Fruit fly (Drosophila melanogaster): ENCODE measurements around the gene Boh2.

Gene Boh2

dm6 chr2L:11219446-11220038 is 40.7 kb downstream of the Boh2 start (continued):
- TF ChIP-seq CG6808 (GFP tag; optimal IDR thresholded peaks at IDR 0.05): peak; percentile 80
- TF ChIP-seq Sox14 (GFP tag; optimal IDR thresholded peaks at IDR 0.05): peak; percentile 83
- TF ChIP-seq acj6 (GFP tag; optimal IDR thresholded peaks at IDR 0.05): peak; percentile 86
- TF ChIP-seq Ets21C (GFP tag; optimal IDR thresholded peaks at IDR 0.05): peak; percentile 68
- peak; percentile 84 for TF ChIP-seq dsx (GFP tag; optimal IDR thresholded peaks at IDR 0.05; ENCODE audit: poor library complexity, severe bottlenecking)
- peak; percentile 86 for TF ChIP-seq Sox102F (GFP tag; optimal IDR thresholded peaks at IDR 0.05)
- peak; percentile 82 for TF ChIP-seq CG15336 (GFP tag; IDR thresholded peaks at IDR 0.05)
- peak; percentile 87 for TF ChIP-seq pdm3 (GFP tag; optimal IDR thresholded peaks at IDR 0.05)
- TF ChIP-seq Eip78C (GFP tag): peak; percentile 97
- peak; percentile 22 for TF ChIP-seq Eip93F (GFP tag; optimal IDR thresholded peaks at IDR 0.05)
- peak; percentile 79 for TF ChIP-seq CG10669 (GFP tag; optimal IDR thresholded peaks at IDR 0.05)
- peak; percentile 83 for TF ChIP-seq CG8632 (GFP tag; optimal IDR thresholded peaks at IDR 0.05)
- peak; percentile 88 for TF ChIP-seq Ets96B (tag; optimal IDR thresholded peaks at IDR 0.05)
- TF ChIP-seq CG1621 (tag; optimal IDR thresholded peaks at IDR 0.05): peak; percentile 66
- peak; percentile 85 for TF ChIP-seq Eip75B (GFP tag; optimal IDR thresholded peaks at IDR 0.05)
- peak; percentile 83 for TF ChIP-seq achi (GFP tag; optimal IDR thresholded peaks at IDR 0.05)
- TF ChIP-seq CG7368 (GFP tag; optimal IDR thresholded peaks at IDR 0.05): peak; percentile 64
- peak; percentile 71 for TF ChIP-seq CG4318 (GFP tag; optimal IDR thresholded peaks at IDR 0.05)
- TF ChIP-seq CG31627 (GFP tag; optimal IDR thresholded peaks at IDR 0.05): peak; percentile 82
- TF ChIP-seq CG32006 (GFP tag; optimal IDR thresholded peaks at IDR 0.05): peak; percentile 84
- peak; percentile 76 for TF ChIP-seq fd59A (GFP tag; optimal IDR thresholded peaks at IDR 0.05)
- peak; percentile 93 for TF ChIP-seq svp (GFP tag)
- peak; percentile 88 for TF ChIP-seq CG3919 (GFP tag; optimal IDR thresholded peaks at IDR 0.05)
- peak; percentile 11 for TF ChIP-seq CG16779 (tag; optimal IDR thresholded peaks at IDR 0.05)

DNA sequence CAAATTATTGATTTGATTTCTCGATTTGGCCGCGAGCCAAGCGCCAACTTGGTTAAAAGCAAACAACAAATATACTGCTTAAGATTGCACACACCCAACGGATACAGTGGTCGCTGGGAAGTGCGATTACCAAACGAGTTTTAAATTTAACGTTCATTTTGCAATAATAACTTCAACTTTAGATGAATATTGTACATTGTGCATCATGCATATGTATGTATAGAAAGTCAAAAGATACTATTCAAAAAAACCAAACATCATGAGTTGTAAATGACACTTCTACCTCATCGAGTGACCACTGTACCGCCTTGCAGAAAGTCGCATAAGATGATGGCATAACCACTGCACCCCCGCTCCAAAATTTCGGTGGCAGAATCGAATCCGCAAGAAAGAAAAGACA is 42.0 kb downstream of the Boh2 start:
- TF ChIP-seq CG16779 (tag; optimal IDR thresholded peaks at IDR 0.05) (no peak), CG10631 (GFP tag; optimal IDR thresholded peaks at IDR 0.05) (peak; percentile 55), CG9139 (GFP tag; optimal IDR thresholded peaks at IDR 0.05) (no peak), Hr4 (GFP tag; optimal IDR thresholded peaks at IDR 0.05) (peak; percentile 74), CG10669 (GFP tag; optimal IDR thresholded peaks at IDR 0.05) (peak; percentile 6), esn (GFP tag; optimal IDR thresholded peaks at IDR 0.05) (peak; percentile 65), CG6163 (GFP tag; IDR thresholded peaks at IDR 0.05) (peak; percentile 6; the same call in 1 of the 3 replicates), CG3919 (GFP tag; optimal IDR thresholded peaks at IDR 0.05) (peak; percentile 43), Smox (GFP tag; optimal IDR thresholded peaks at IDR 0.05) (peak; percentile 65), CG34406 (GFP tag; optimal IDR thresholded peaks at IDR 0.05) (peak; percentile 53), salr (GFP tag; optimal IDR thresholded peaks at IDR 0.05) (no peak), CG11762 (GFP tag; optimal IDR thresholded peaks at IDR 0.05; ENCODE audit: insufficient read depth) (no peak), pdm3 (GFP tag; optimal IDR thresholded peaks at IDR 0.05) (peak; percentile 18), Lpt (GFP tag; optimal IDR thresholded peaks at IDR 0.05) (no peak), Ets21C (GFP tag; optimal IDR thresholded peaks at IDR 0.05) (peak; percentile 43), CG7368 (GFP tag; optimal IDR thresholded peaks at IDR 0.05) (peak; percentile 4), Sox14 (GFP tag; optimal IDR thresholded peaks at IDR 0.05) (peak; percentile 56), CG11902 (GFP tag; optimal IDR thresholded peaks at IDR 0.05) (peak; percentile 41), Ets96B (tag; optimal IDR thresholded peaks at IDR 0.05) (no peak), CG6808 (GFP tag; optimal IDR thresholded peaks at IDR 0.05) (no peak), fd85E (GFP tag; optimal IDR thresholded peaks at IDR 0.05) (no peak), Sox102F (GFP tag; optimal IDR thresholded peaks at IDR 0.05) (peak; percentile 45), fkh (GFP tag; optimal IDR thresholded peaks at IDR 0.05) (no peak), CG11294 (GFP tag; IDR thresholded peaks at IDR 0.05) (no peak), CG6854 (GFP tag; optimal IDR thresholded peaks at IDR 0.05) (no peak), CG8632 (GFP tag; optimal IDR thresholded peaks at IDR 0.05) (peak; percentile 36), achi (GFP tag; optimal IDR thresholded peaks at IDR 0.05) (peak; percentile 59), Sox15 (GFP tag; optimal IDR thresholded peaks at IDR 0.05) (peak; percentile 33), Hr39 (GFP tag; optimal IDR thresholded peaks at IDR 0.05) (peak; percentile 77), CG1621 (tag; optimal IDR thresholded peaks at IDR 0.05) (peak; percentile 20), CG4318 (GFP tag; optimal IDR thresholded peaks at IDR 0.05) (peak; percentile 47), CG6792 (GFP tag; optimal IDR thresholded peaks at IDR 0.05) (peak; percentile 44), OdsH (GFP tag; optimal IDR thresholded peaks at IDR 0.05) (peak; percentile 57), CG6276 (GFP tag; optimal IDR thresholded peaks at IDR 0.05) (peak; percentile 32), CG32006 (GFP tag; optimal IDR thresholded peaks at IDR 0.05) (peak; percentile 68), CG8319 (GFP tag; optimal IDR thresholded peaks at IDR 0.05) (no peak), CG31627 (GFP tag; optimal IDR thresholded peaks at IDR 0.05) (peak; percentile 71), vri (GFP tag; optimal IDR thresholded peaks at IDR 0.05) (no peak), dac (GFP tag; optimal IDR thresholded peaks at IDR 0.05) (peak; percentile 15)
